Worm (Caenorhabditis elegans): Measurements from ENCODE around the gene bcas-2.

- TF ChIP-seq dao-5 (tag; optimal IDR thresholded peaks at IDR 0.05) (no peak), him-1 (tag; optimal IDR thresholded peaks at IDR 0.05) (no peak), W03F9.2 (tag; optimal IDR thresholded peaks at IDR 0.05) (no peak)
Observed at ce11 chrIII:6245728-6246127, at the start of gene bcas-2.
